Worm (Caenorhabditis elegans) whole organism, late embryonic: ENCODE measurements around the gene seb-3.

Source experiments
- ceh-48 ChIP-seq: sonication (generic microtip); optimal IDR thresholded peaks from 2 replicates; lab custom pipeline; 2016; ENCODE audit warnings: missing genetic modification characterization, inconsistent platforms, missing compliant biosample characterization
- ceh-9 ChIP-seq: sonication (generic microtip); optimal IDR thresholded peaks from 2 replicates; lab custom pipeline; 2016; ENCODE audit warnings: mild to moderate bottlenecking, missing genetic modification characterization, inconsistent platforms, missing compliant biosample characterization
- dmd-4 ChIP-seq: sonication (generic microtip); optimal IDR thresholded peaks from 2 replicates; lab custom pipeline; 2016; ENCODE audit warnings: borderline replicate concordance, missing genetic modification characterization, missing compliant biosample characterization
- elt-2 ChIP-seq: sonication (generic microtip); optimal IDR thresholded peaks from 2 replicates; lab custom pipeline; 2016; ENCODE audit warnings: missing genetic modification reagents, missing genetic modification characterization, missing compliant biosample characterization
- elt-4 ChIP-seq: sonication (generic microtip); optimal IDR thresholded peaks from 2 replicates; lab custom pipeline; 2016; ENCODE audit warnings: missing genetic modification characterization, missing compliant biosample characterization
- fax-1 ChIP-seq: sonication (generic microtip); optimal IDR thresholded peaks from 2 replicates; lab custom pipeline; 2016; ENCODE audit warnings: missing genotype, missing genetic modification characterization, missing compliant biosample characterization
- fkh-10 ChIP-seq: fragments of 150-350 bp; optimal IDR thresholded peaks from 2 replicates; lab custom pipeline; 2014; ENCODE audit warnings: missing biosample characterization, missing genetic modification reagents, missing genetic modification characterization
- lim-6 ChIP-seq: sonication (generic microtip); optimal IDR thresholded peaks from 2 replicates; lab custom pipeline; 2016; ENCODE audit warnings: missing genetic modification characterization, missing compliant biosample characterization
- nhr-11 ChIP-seq: fragments of 150-350 bp; optimal IDR thresholded peaks from 2 replicates; lab custom pipeline; 2014; ENCODE audit warnings: missing biosample characterization, missing genetic modification characterization
- npax-4 ChIP-seq: sonication (generic microtip); optimal IDR thresholded peaks from 2 replicates; lab custom pipeline; 2016; ENCODE audit warnings: missing genetic modification characterization, missing compliant biosample characterization

- no peak for TF ChIP-seq dmd-4 (tag; lab: Kevin White, UChicago)
- no peak for TF ChIP-seq nhr-11 (tag; lab: Kevin White, UChicago)
- no peak for TF ChIP-seq fkh-10 (GFP tag; lab: Kevin White, UChicago)
- TF ChIP-seq elt-2 (tag; lab: Kevin White, UChicago), result peak; percentile 72
- no peak for TF ChIP-seq npax-4 (tag; lab: Kevin White, UChicago)
- TF ChIP-seq ceh-9 (tag; lab: Kevin White, UChicago), result no peak
- no peak for TF ChIP-seq elt-4 (tag; lab: Kevin White, UChicago)
- no peak for TF ChIP-seq lim-6 (tag; lab: Kevin White, UChicago)
- no peak for TF ChIP-seq ceh-48 (tag; lab: Kevin White, UChicago)
- TF ChIP-seq fax-1 (tag; lab: Kevin White, UChicago), result no peak
These were observed 22.1 kb upstream of the seb-3 start, which contains the start of gene slc-25A18.1 for ce11 chrX:15003891-15004550.
